Worm (Caenorhabditis elegans): ENCODE measurements around the gene gst-39.

The gst-39 gene

DNA sequence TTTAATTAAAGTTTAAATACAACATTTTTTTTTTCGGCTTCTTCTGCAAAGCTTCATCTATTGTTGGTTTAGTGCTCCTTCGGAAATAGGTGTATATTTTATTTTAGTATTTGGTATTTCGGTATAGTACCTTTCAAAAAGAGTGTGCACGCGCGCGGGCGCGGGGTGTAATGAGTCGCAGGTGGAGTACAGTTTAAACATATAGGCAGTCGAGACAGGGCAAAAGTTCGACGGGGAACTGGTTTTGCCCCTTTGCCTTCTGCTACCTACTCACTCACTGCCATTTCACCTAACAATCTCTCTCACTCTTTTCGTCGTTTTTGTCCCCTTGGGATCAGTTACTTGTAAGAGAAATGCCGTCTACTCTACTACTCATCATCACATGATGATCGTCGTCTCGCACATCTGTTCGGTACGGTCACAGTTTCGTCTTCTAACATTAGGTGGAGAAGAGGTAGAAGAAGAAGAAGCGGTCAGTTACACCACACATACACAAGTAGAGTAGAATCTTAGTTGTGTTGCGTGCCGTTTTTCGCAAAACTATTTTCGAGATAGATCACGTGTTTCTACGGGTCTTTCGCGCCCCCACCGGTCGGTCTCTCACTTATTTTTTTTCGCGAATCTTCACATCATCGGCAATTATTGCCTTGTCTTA lies 40.7 kb upstream of the gst-39 start (continued):
- TF ChIP-seq lir-3 (tag; optimal IDR thresholded peaks at IDR 0.05), result no peak
- TF ChIP-seq Y48G9A.11 (GFP tag; IDR thresholded peaks at IDR 0.05), result no peak
- TF ChIP-seq mes-2 (tag; optimal IDR thresholded peaks at IDR 0.05; ENCODE audit: poor library complexity, severe bottlenecking), result no peak
- no peak for TF ChIP-seq lim-7 (GFP tag; IDR thresholded peaks at IDR 0.05)
- TF ChIP-seq dmd-9 (GFP tag; IDR thresholded peaks at IDR 0.05), result no peak
- no peak for TF ChIP-seq Y105C5A.15 (GFP tag; IDR thresholded peaks at IDR 0.05)
- TF ChIP-seq vab-7 (GFP tag; IDR thresholded peaks at IDR 0.05), result no peak
- peak; percentile 61 for TF ChIP-seq nhr-28 (tag; optimal IDR thresholded peaks at IDR 0.05)
- TF ChIP-seq hif-1 (tag; optimal IDR thresholded peaks at IDR 0.05), result no peak
- 0 out of 2 replicates have a peak, but pooled peaks have one; percentile 6 for TF ChIP-seq dmd-6 (GFP tag; IDR thresholded peaks at IDR 0.05)
- peak; percentile 63 for TF ChIP-seq hlh-11 (tag; optimal IDR thresholded peaks at IDR 0.05)
- peak; percentile 27 for TF ChIP-seq nhr-25 (tag; optimal IDR thresholded peaks at IDR 0.05; ENCODE audit: borderline replicate concordance, insufficient read depth)
- no peak for TF ChIP-seq daf-8 (GFP tag; IDR thresholded peaks at IDR 0.05)
- peak; percentile 76 for TF ChIP-seq ama-1 (optimal IDR thresholded peaks at IDR 0.05)
- no peak for TF ChIP-seq snpc-1.2 (GFP tag; IDR thresholded peaks at IDR 0.05)
- TF ChIP-seq ZK546.5 (tag; optimal IDR thresholded peaks at IDR 0.05), result no peak
- no peak for TF ChIP-seq arid-1 (GFP tag; conservative IDR thresholded peaks at IDR 0.05)
- no peak for TF ChIP-seq sdz-12 (GFP tag; optimal IDR thresholded peaks at IDR 0.05)
- TF ChIP-seq F44E2.7 (GFP tag; IDR thresholded peaks at IDR 0.05), result no peak
- TF ChIP-seq Y75B8A.6 (GFP tag; IDR thresholded peaks at IDR 0.05), result no peak
- no peak for TF ChIP-seq madf-5 (GFP tag; IDR thresholded peaks at IDR 0.05)
- no peak for TF ChIP-seq dve-1 (tag; optimal IDR thresholded peaks at IDR 0.05; ENCODE audit: insufficient read depth)
- no peak for TF ChIP-seq ceh-44 (GFP tag; IDR thresholded peaks at IDR 0.05)
- peak in 1 of 2 experiments; percentile 89 for TF ChIP-seq unc-62 (GFP tag; optimal IDR thresholded peaks at IDR 0.05 in 1 of 2)
- no peak for TF ChIP-seq unc-62 (tag; optimal IDR thresholded peaks at IDR 0.05)
- TF ChIP-seq ceh-62 (tag; optimal IDR thresholded peaks at IDR 0.05), result no peak
- no peak for TF ChIP-seq D1046.2 (GFP tag; IDR thresholded peaks at IDR 0.05)
- peak; percentile 32; the same call in 1 of the 2 replicates for TF ChIP-seq madf-9 (GFP tag; conservative IDR thresholded peaks at IDR 0.05)
- no peak for TF ChIP-seq ztf-7 (tag; optimal IDR thresholded peaks at IDR 0.05)
- no peak for TF ChIP-seq spr-3 (GFP tag; optimal IDR thresholded peaks at IDR 0.05)
- TF ChIP-seq lin-39 (tag; optimal IDR thresholded peaks at IDR 0.05), result no peak

- no peak for TF ChIP-seq nhr-41 (GFP tag; IDR thresholded peaks at IDR 0.05)
- no peak for TF ChIP-seq dpl-1 (GFP tag; optimal IDR thresholded peaks at IDR 0.05)
- TF ChIP-seq T26A8.4 (GFP tag; IDR thresholded peaks at IDR 0.05), result no peak
- TF ChIP-seq nhr-77 (tag; optimal IDR thresholded peaks at IDR 0.05), result no peak
- TF ChIP-seq saeg-2 (GFP tag; IDR thresholded peaks at IDR 0.05), result no peak
- TF ChIP-seq ces-1 (GFP tag; optimal IDR thresholded peaks at IDR 0.05), result no peak
- TF ChIP-seq fos-1 (tag; optimal IDR thresholded peaks at IDR 0.05), result no peak
- peak; percentile 31 for TF ChIP-seq mes-2 (tag; optimal IDR thresholded peaks at IDR 0.05; ENCODE audit: poor library complexity, severe bottlenecking)
- 0 out of 2 replicates have a peak, but pooled peaks have one; percentile 48 for TF ChIP-seq egl-43 (GFP tag; IDR thresholded peaks at IDR 0.05)
- no peak for TF ChIP-seq F10B5.3 (tag; optimal IDR thresholded peaks at IDR 0.05)
- no peak for TF ChIP-seq dmd-9 (GFP tag; IDR thresholded peaks at IDR 0.05)
- no peak for TF ChIP-seq nhr-25 (tag; optimal IDR thresholded peaks at IDR 0.05; ENCODE audit: borderline replicate concordance, insufficient read depth)
- no peak for TF ChIP-seq hif-1 (tag; optimal IDR thresholded peaks at IDR 0.05)
- TF ChIP-seq F44E2.7 (GFP tag; IDR thresholded peaks at IDR 0.05), result no peak
- TF ChIP-seq php-3 (GFP tag; IDR thresholded peaks at IDR 0.05), result no peak
- no peak for TF ChIP-seq fkh-10 (GFP tag; optimal IDR thresholded peaks at IDR 0.05)
- no peak for TF ChIP-seq lin-39 (tag; optimal IDR thresholded peaks at IDR 0.05)
- peak; percentile 80 for TF ChIP-seq hlh-30 (tag; optimal IDR thresholded peaks at IDR 0.05; ENCODE audit: insufficient read depth)
- TF ChIP-seq F26F4.8 (GFP tag; conservative IDR thresholded peaks at IDR 0.05), result no peak
- no peak for TF ChIP-seq mdt-29 (GFP tag; IDR thresholded peaks at IDR 0.05)
Measured at ce11 chrII:15209309-15209708, 37.6 kb upstream of the gst-39 start.
